Worm (Caenorhabditis elegans): ENCODE measurements around the gene F08G5.3.

DNA sequence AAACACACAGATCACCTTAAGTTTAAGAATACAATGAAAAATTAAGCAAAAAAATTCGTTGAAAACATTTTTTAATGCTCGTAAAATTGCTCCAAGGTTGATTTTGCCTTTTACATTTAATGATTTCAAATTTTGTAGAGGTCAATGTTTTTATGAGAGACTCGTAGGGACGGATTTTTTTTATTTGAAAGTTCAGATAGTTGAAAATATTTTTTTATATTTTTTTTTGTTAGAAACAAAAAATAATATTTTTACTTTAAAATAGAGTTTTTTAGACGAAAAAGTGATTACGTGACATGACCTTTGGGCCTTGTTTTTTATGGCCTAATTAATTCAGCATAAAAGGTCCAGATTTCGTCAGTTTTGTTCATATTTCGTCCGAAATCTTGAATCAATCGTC, 37.4 kb upstream of the F08G5.3 start, which contains the start of gene smz-1:
- TF ChIP-seq cog-1 (tag; optimal IDR thresholded peaks at IDR 0.05) = no peak
- no peak for TF ChIP-seq ref-1 (GFP tag; conservative IDR thresholded peaks at IDR 0.05)
- TF ChIP-seq T22C8.4 (GFP tag; IDR thresholded peaks at IDR 0.05) = no peak
- TF ChIP-seq tab-1 (GFP tag; IDR thresholded peaks at IDR 0.05) = no peak
- no peak for TF ChIP-seq med-1 (GFP tag; optimal IDR thresholded peaks at IDR 0.05; ENCODE audit: insufficient read depth)
- TF ChIP-seq klf-2 (GFP tag; conservative IDR thresholded peaks at IDR 0.05) = no peak
- TF ChIP-seq flt-1 (GFP tag; IDR thresholded peaks at IDR 0.05) = no peak
- no peak for TF ChIP-seq ztf-29 (GFP tag; IDR thresholded peaks at IDR 0.05)

Measured in whole organism, midembryonic.